Worm (Caenorhabditis elegans): Measurements from ENCODE around the gene herd-1.

Gene herd-1

DNA sequence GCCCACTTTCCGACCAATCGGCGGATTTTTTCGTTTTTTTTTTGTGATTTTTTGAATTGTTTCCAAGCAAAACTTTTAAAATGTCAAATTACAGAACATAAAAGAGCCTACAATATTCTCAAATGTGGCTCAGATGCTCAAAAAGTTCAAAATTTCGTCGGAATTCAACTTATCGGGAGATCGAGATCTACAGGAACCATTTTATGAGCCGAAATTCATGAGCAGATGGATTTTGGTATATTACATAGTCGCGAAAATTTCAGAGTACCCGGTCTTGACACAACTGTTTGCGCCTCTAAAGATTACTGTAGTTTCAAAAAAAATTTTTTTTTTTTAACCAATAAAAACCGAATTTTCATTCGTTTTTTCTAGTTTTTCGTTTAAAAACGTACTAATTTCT, 37.4 kb upstream of the herd-1 start:
- TF ChIP-seq aha-1 (tag) = peak; percentile 92
- TF ChIP-seq snpc-1.2 (GFP tag; IDR thresholded peaks at IDR 0.05) = no peak

DNA sequence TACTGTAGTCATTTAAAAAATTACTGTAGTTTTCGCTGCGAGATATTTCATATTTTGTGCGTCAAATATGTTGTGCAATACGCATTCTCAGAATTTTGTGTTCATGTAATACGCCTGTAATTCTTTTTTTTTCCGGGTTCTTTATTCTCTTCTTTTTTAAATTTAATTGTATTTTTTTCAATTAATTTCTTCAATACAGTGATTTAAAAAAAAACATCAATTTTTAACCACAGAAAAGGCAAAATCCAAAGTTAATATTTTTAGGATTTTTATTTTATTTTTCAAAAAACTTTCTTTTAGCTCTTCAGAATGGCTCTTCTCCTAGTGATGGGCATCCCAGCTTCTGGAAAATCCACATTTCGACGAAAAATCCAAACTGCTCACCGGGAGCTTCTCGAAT, 30.0 kb upstream of the herd-1 start, which contains the start of gene pstk-1:
TSS of gene pstk-1 (plus strand) at position 301 of the 400 bp plus-strand sequence.
- TF ChIP-seq lin-13 (GFP tag; optimal IDR thresholded peaks at IDR 0.05) (no peak), Y5F2A.4 (GFP tag; optimal IDR thresholded peaks at IDR 0.05) (no peak), sdz-12 (GFP tag; optimal IDR thresholded peaks at IDR 0.05) (no peak), rbr-2 (tag; optimal IDR thresholded peaks at IDR 0.05) (no peak), spr-1 (tag; optimal IDR thresholded peaks at IDR 0.05) (no peak), ceh-32 (tag; optimal IDR thresholded peaks at IDR 0.05; ENCODE audit: poor library complexity) (no peak), ZK337.2 (GFP tag; IDR thresholded peaks at IDR 0.05) (no peak), lin-38 (GFP tag; IDR thresholded peaks at IDR 0.05) (no peak), cey-2 (tag; optimal IDR thresholded peaks at IDR 0.05; ENCODE audit: borderline replicate concordance, insufficient read depth) (no peak), R02D3.7 (tag; optimal IDR thresholded peaks at IDR 0.05) (no peak), ceh-28 (tag; optimal IDR thresholded peaks at IDR 0.05) (no peak), nhr-76 (tag; optimal IDR thresholded peaks at IDR 0.05) (no peak)

DNA sequence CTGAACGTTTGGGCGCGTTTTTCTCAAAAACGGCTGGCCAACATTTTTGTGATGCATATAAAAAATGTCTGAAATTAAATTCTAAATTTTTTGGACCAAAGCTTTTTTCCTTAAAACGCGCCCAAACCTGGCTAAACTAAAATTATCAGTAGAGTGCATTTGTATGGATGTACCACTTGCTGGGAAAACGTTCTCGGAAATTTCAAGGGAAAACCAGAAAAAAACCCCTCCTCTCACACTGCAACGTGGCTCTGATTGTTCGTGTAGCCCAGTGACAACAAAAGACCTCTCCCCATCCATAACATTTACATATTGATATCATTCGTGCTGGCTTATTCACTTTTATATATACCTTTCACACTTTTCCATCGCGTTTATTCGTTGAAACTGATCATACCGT, 27.5 kb upstream of the herd-1 start, which contains the start of gene Y49E10.29:
TSS of gene Y49E10.29 (plus strand) at position 301 of the 400 bp plus-strand sequence.
- TF ChIP-seq hif-1 (tag; optimal IDR thresholded peaks at IDR 0.05) (no peak), Y105C5A.15 (GFP tag; IDR thresholded peaks at IDR 0.05) (no peak), lsy-2 (tag; optimal IDR thresholded peaks at IDR 0.05) (no peak), unc-130 (GFP tag; optimal IDR thresholded peaks at IDR 0.05) (no peak), jun-1 (tag; optimal IDR thresholded peaks at IDR 0.05) (no peak), gei-8 (GFP tag; optimal IDR thresholded peaks at IDR 0.05) (no peak), ZK337.2 (GFP tag; IDR thresholded peaks at IDR 0.05) (no peak)

- TF ChIP-seq nhr-42 (GFP tag; IDR thresholded peaks at IDR 0.05) = no peak
- peak; percentile 88 for TF ChIP-seq set-16 (GFP tag; IDR thresholded peaks at IDR 0.05)
These were observed 26.5 kb upstream of the herd-1 start for ce11 chrIII:12469800-12470199.

- TF ChIP-seq lin-1 (GFP tag; IDR thresholded peaks at IDR 0.05) = no peak
- TF ChIP-seq set-16 (GFP tag; IDR thresholded peaks at IDR 0.05) = peak; percentile 91
- peak; percentile 39 for TF ChIP-seq aha-1 (tag)
- TF ChIP-seq lin-39 (tag; optimal IDR thresholded peaks at IDR 0.05) = no peak
- no peak for TF ChIP-seq dpl-1 (GFP tag; optimal IDR thresholded peaks at IDR 0.05)
- no peak for TF ChIP-seq pqm-1 (tag; optimal IDR thresholded peaks at IDR 0.05)
- no peak for TF ChIP-seq nhr-10 (tag; optimal IDR thresholded peaks at IDR 0.05)
- TF ChIP-seq mxl-2 (GFP tag; conservative IDR thresholded peaks at IDR 0.05) = no peak
These were observed 25.7 kb upstream of the herd-1 start for ce11 chrIII:12470589-12470988.

- TF ChIP-seq lin-38 (GFP tag; IDR thresholded peaks at IDR 0.05) (peak; percentile 17; the same call in 1 of the 2 replicates), lsy-2 (tag; optimal IDR thresholded peaks at IDR 0.05) (peak in 1 of 2 experiments; percentile 43), nhr-11 (tag; optimal IDR thresholded peaks at IDR 0.05) (peak; percentile 23), ceh-28 (tag; optimal IDR thresholded peaks at IDR 0.05) (peak; percentile 81), rbr-2 (tag; optimal IDR thresholded peaks at IDR 0.05) (peak; percentile 45), hif-1 (tag; optimal IDR thresholded peaks at IDR 0.05) (no peak), mep-1 (tag; optimal IDR thresholded peaks at IDR 0.05) (peak; percentile 44), mdl-1 (tag; optimal IDR thresholded peaks at IDR 0.05) (peak in 1 of 2 experiments; percentile 45), hlh-30 (tag; optimal IDR thresholded peaks at IDR 0.05; ENCODE audit: insufficient read depth) (peak; percentile 55), egl-43 (GFP tag; IDR thresholded peaks at IDR 0.05) (peak; percentile 35; the same call in 1 of the 2 replicates), snpc-4 (tag; optimal IDR thresholded peaks at IDR 0.05) (no peak), dve-1 (tag; optimal IDR thresholded peaks at IDR 0.05; ENCODE audit: insufficient read depth) (peak; percentile 9), aha-1 (tag) (peak; percentile 89), fkh-10 (GFP tag; optimal IDR thresholded peaks at IDR 0.05) (peak; percentile 20), hmg-1.1 (GFP tag; IDR thresholded peaks at IDR 0.05) (peak; percentile 43; the same call in 1 of the 2 replicates), skn-1 (tag; optimal IDR thresholded peaks at IDR 0.05) (no peak), daf-12 (tag; optimal IDR thresholded peaks at IDR 0.05) (no peak), nhr-42 (GFP tag; IDR thresholded peaks at IDR 0.05) (no peak), arid-1 (GFP tag; conservative IDR thresholded peaks at IDR 0.05) (0 out of 2 replicates have a peak, but pooled peaks have one; percentile 21), spr-3 (GFP tag; optimal IDR thresholded peaks at IDR 0.05) (no peak)
These were observed 23.8 kb upstream of the herd-1 start, which contains the start of gene cccp-1 for ce11 chrIII:12472497-12472896. TSS of gene cccp-1 (plus strand) at chrIII:12472873.

Data from whole organism, L4 larva.